Fruit fly (Drosophila melanogaster): ENCODE results near the gene Rcd-1.

Gene Rcd-1

DNA sequence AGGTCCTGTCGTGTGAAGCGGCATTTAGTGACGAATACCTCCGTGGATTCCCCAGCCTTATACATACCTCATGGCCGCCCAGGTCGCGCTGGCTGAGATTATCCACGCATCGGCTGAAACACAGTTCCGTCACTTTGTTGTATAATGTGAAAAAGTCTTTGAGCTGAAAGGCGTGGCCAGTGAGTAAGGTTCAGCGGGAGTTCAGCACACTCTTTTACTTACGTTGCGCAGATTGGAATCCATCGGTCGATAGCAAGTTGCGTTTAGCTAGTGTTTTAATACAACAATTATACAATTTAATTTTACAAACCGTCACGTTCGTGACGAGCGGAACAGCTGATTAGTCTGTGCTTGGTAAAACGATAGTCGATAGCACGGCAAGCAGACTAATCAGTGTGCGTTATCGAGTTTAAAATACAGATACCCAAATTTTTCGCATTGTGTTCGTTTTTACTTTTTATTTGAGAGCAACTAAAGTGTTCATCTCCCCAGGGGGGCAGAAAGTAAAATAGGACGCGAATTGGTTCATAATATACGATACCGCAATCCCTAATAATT, 20.3 kb upstream of the Rcd-1 start, which contains the start of the genes Pstk and Tim9b (continued):
- TF ChIP-seq caup (GFP tag; optimal IDR thresholded peaks at IDR 0.05; ENCODE audit: severe bottlenecking) (no peak), hth (optimal IDR thresholded peaks at IDR 0.05) (no peak), Poxn (GFP tag; IDR thresholded peaks at IDR 0.05) (no peak), Adf1 (GFP tag; IDR thresholded peaks at IDR 0.05) (no peak), CG15269 (tag; optimal IDR thresholded peaks at IDR 0.05) (no peak), CG31224 (GFP tag; IDR thresholded peaks at IDR 0.05) (no peak), sna (GFP tag; IDR thresholded peaks at IDR 0.05; ENCODE audit: partially characterized antibody) (0 out of 2 replicates have a peak, but pooled peaks have one; percentile 46), E2f2 (GFP tag; IDR thresholded peaks at IDR 0.05) (peak; percentile 84), disco-r (GFP tag; optimal IDR thresholded peaks at IDR 0.05) (no peak), CG34224 (GFP tag; IDR thresholded peaks at IDR 0.05; ENCODE audit: partially characterized antibody) (peak; percentile 62), CG18599 (GFP tag; optimal IDR thresholded peaks at IDR 0.05) (no peak), pita (GFP tag; optimal IDR thresholded peaks at IDR 0.05) (no peak), MESR4 (GFP tag; optimal IDR thresholded peaks at IDR 0.05) (peak; percentile 46), pan (optimal IDR thresholded peaks at IDR 0.05) (no peak), pan (GFP tag; optimal IDR thresholded peaks at IDR 0.05 in 1 of 2, IDR thresholded peaks at IDR 0.05 in 1 of 2) (no peak), ATbp (GFP tag; optimal IDR thresholded peaks at IDR 0.05) (no peak), CG12744 (GFP tag; optimal IDR thresholded peaks at IDR 0.05) (no peak), CG15479 (GFP tag; optimal IDR thresholded peaks at IDR 0.05) (no peak), sima (GFP tag; optimal IDR thresholded peaks at IDR 0.05) (no peak), sens-2 (GFP tag; IDR thresholded peaks at IDR 0.05) (no peak), CG12391 (tag; optimal IDR thresholded peaks at IDR 0.05) (no peak), Hand (GFP tag; optimal IDR thresholded peaks at IDR 0.05) (no peak), CG16779 (GFP tag; IDR thresholded peaks at IDR 0.05) (no peak), CG1603 (tag; optimal IDR thresholded peaks at IDR 0.05) (no peak), CG2202 (tag; optimal IDR thresholded peaks at IDR 0.05) (no peak), dpn (GFP tag; optimal IDR thresholded peaks at IDR 0.05) (no peak), Blimp-1 (GFP tag; optimal IDR thresholded peaks at IDR 0.05) (no peak), ato (GFP tag; IDR thresholded peaks at IDR 0.05; ENCODE audit: partially characterized antibody) (peak; percentile 21; the same call in 1 of the 2 replicates), br (optimal IDR thresholded peaks at IDR 0.05) (no peak), nerfin-2 (GFP tag; IDR thresholded peaks at IDR 0.05; ENCODE audit: partially characterized antibody) (peak; percentile 29; the same call in 1 of the 2 replicates), MBD-R2 (GFP tag; IDR thresholded peaks at IDR 0.05) (peak; percentile 54), CG17912 (GFP tag; optimal IDR thresholded peaks at IDR 0.05) (no peak), ERR (GFP tag; optimal IDR thresholded peaks at IDR 0.05) (no peak), Bgb (GFP tag; IDR thresholded peaks at IDR 0.05; ENCODE audit: partially characterized antibody) (peak; percentile 47), CG9932 (GFP tag; IDR thresholded peaks at IDR 0.05) (no peak), wdn (GFP tag; IDR thresholded peaks at IDR 0.05) (no peak), Chrac-16 (GFP tag; optimal IDR thresholded peaks at IDR 0.05) (no peak), CG4328 (GFP tag; optimal IDR thresholded peaks at IDR 0.05) (no peak), CG1233 (GFP tag; optimal IDR thresholded peaks at IDR 0.05) (no peak), her (GFP tag; optimal IDR thresholded peaks at IDR 0.05) (no peak), CG5180 (GFP tag; optimal IDR thresholded peaks at IDR 0.05) (no peak), CG32772 (GFP tag; IDR thresholded peaks at IDR 0.05) (no peak), CG7928 (GFP tag; optimal IDR thresholded peaks at IDR 0.05) (no peak), CG12659 (GFP tag; optimal IDR thresholded peaks at IDR 0.05) (no peak), yki (optimal IDR thresholded peaks at IDR 0.05) (no peak), H2.0 (GFP tag; IDR thresholded peaks at IDR 0.05) (no peak), Dref (GFP tag; IDR thresholded peaks at IDR 0.05) (peak; percentile 71), ase (GFP tag; IDR thresholded peaks at IDR 0.05) (no peak), wor (GFP tag; IDR thresholded peaks at IDR 0.05) (no peak), CG14667 (GFP tag; IDR thresholded peaks at IDR 0.05) (no peak), Elba2 (GFP tag; optimal IDR thresholded peaks at IDR 0.05) (no peak)

Measured in whole organism, embryonic.